Worm (Caenorhabditis elegans): ENCODE measurements around the gene clh-4.

ce11 chrX:4079264-4079663, 21.1 kb downstream of the clh-4 start, which contains the start of gene T06F4.1:
- no peak for TF ChIP-seq nhr-76 (tag; optimal IDR thresholded peaks at IDR 0.05)
- TF ChIP-seq snu-23 (GFP tag; optimal IDR thresholded peaks at IDR 0.05) = no peak
- TF ChIP-seq ceh-88 (GFP tag; IDR thresholded peaks at IDR 0.05) = no peak
- TF ChIP-seq egl-13 (tag; optimal IDR thresholded peaks at IDR 0.05) = no peak
- TF ChIP-seq unc-62 (GFP tag; optimal IDR thresholded peaks at IDR 0.05) = no peak
- TF ChIP-seq fkh-10 (GFP tag; optimal IDR thresholded peaks at IDR 0.05) = no peak
- TF ChIP-seq Y116A8C.19 (tag; optimal IDR thresholded peaks at IDR 0.05; ENCODE audit: borderline replicate concordance) = no peak
- TF ChIP-seq blmp-1 (tag; optimal IDR thresholded peaks at IDR 0.05) = no peak

Data from whole organism, L1 larva.